Fruit fly (Drosophila melanogaster) whole organism, embryonic: Measurements from ENCODE around the gene pod1.

ENCODE experiments used
- Bteb2 ChIP-seq: fragments of 200-800 bp; sonication (Bioruptor generic); optimal IDR thresholded peaks from 2 replicates; lab custom pipeline; 2016; ENCODE audit warnings: missing biosample characterization, missing genetic modification characterization
- CG10147 ChIP-seq: fragments of 200-800 bp; sonication (Bioruptor generic); optimal IDR thresholded peaks from 2 replicates; lab custom pipeline; 2019; ENCODE audit warnings: missing biosample characterization, mild to moderate bottlenecking, missing genetic modification characterization, moderate library complexity
- CG10366 ChIP-seq: fragments of 200-800 bp; sonication (Bioruptor generic); IDR thresholded peaks from 2 replicates; pipeline ENCODE4 v1.3.6; 2022; ENCODE audit warnings: missing biosample characterization, missing genetic modification characterization
- CG10979 ChIP-seq: fragments of 200-800 bp; sonication (Bioruptor generic); optimal IDR thresholded peaks from 2 replicates; lab custom pipeline; 2018; ENCODE audit warnings: missing biosample characterization, mild to moderate bottlenecking, missing genetic modification characterization, moderate library complexity
- CG11085 ChIP-seq: fragments of 200-800 bp; sonication (Bioruptor generic); IDR thresholded peaks from 2 replicates; pipeline ENCODE4 v1.3.6; 2022; ENCODE audit warnings: missing biosample characterization, missing genetic modification characterization
- CG11093 ChIP-seq: fragments of 200-800 bp; sonication (Bioruptor generic); IDR thresholded peaks from 3 replicates; pipeline ENCODE4 v1.3.6; 2022; ENCODE audit warnings: missing biosample characterization, missing genetic modification characterization
- CG11398 ChIP-seq: fragments of 200-800 bp; sonication (Bioruptor generic); optimal IDR thresholded peaks from 2 replicates; lab custom pipeline; 2016; ENCODE audit warnings: missing biosample characterization, missing genetic modification characterization
- CG11456 ChIP-seq: fragments of 200-800 bp; sonication (Bioruptor generic); IDR thresholded peaks from 3 replicates; pipeline ENCODE4 v1.3.6; 2022; ENCODE audit warnings: missing biosample characterization, missing genetic modification characterization
- CG11560 ChIP-seq: fragments of 200-800 bp; sonication (Bioruptor generic); IDR thresholded peaks from 3 replicates; pipeline ENCODE4 v1.3.6; 2022; ENCODE audit warnings: missing biosample characterization, missing genetic modification characterization
- CG11695 ChIP-seq: fragments of 200-800 bp; sonication (Bioruptor generic); IDR thresholded peaks from 3 replicates; pipeline ENCODE4 v1.3.6; 2022; ENCODE audit warnings: missing biosample characterization, missing genetic modification characterization
- CG12236 ChIP-seq: fragments of 200-800 bp; sonication (Bioruptor generic); optimal IDR thresholded peaks from 2 replicates; lab custom pipeline; 2016; ENCODE audit warnings: missing biosample characterization, missing genetic modification characterization
- CG12769 ChIP-seq: fragments of 200-800 bp; sonication (Bioruptor generic); optimal IDR thresholded peaks from 2 replicates; lab custom pipeline; 2019; ENCODE audit warnings: missing biosample characterization, mild to moderate bottlenecking, missing genetic modification characterization, moderate library complexity
- CG13287 ChIP-seq: fragments of 200-800 bp; sonication (Bioruptor generic); IDR thresholded peaks from 2 replicates; pipeline ENCODE4 v1.3.6; 2022; ENCODE audit warnings: missing biosample characterization, missing genetic modification characterization; ENCODE audit not compliant: partially characterized antibody
- CG13894 ChIP-seq: fragments of 200-800 bp; sonication (Bioruptor generic); optimal IDR thresholded peaks from 3 replicates; lab custom pipeline; 2018; ENCODE audit warnings: missing biosample characterization, mild to moderate bottlenecking, missing genetic modification characterization, moderate library complexity
- CG17912 ChIP-seq: fragments of 200-800 bp; sonication (Bioruptor generic); optimal IDR thresholded peaks from 2 replicates; lab custom pipeline; 2018; ENCODE audit warnings: missing biosample characterization, mild to moderate bottlenecking, missing genetic modification characterization
- CG32772 ChIP-seq: fragments of 200-800 bp; sonication (Bioruptor generic); IDR thresholded peaks from 2 replicates; pipeline ENCODE4 v1.3.6; 2022; ENCODE audit warnings: missing biosample characterization, missing genetic modification characterization
- CG3995 ChIP-seq: fragments of 200-800 bp; sonication (Bioruptor generic); optimal IDR thresholded peaks from 3 replicates; lab custom pipeline; 2016; ENCODE audit warnings: missing biosample characterization, missing genetic modification characterization
- CG4360 ChIP-seq: fragments of 200-800 bp; sonication (Bioruptor generic); IDR thresholded peaks from 2 replicates; pipeline ENCODE4 v1.3.6; 2022; ENCODE audit warnings: missing biosample characterization, missing genetic modification characterization
- CG5953 ChIP-seq: fragments of 200-800 bp; sonication (Bioruptor generic); IDR thresholded peaks from 2 replicates; pipeline ENCODE4 v1.3.6; 2022; ENCODE audit warnings: missing biosample characterization, missing genetic modification characterization
- CG7839 ChIP-seq: fragments of 200-800 bp; sonication (Bioruptor generic); optimal IDR thresholded peaks from 3 replicates; lab custom pipeline; 2018; ENCODE audit warnings: missing biosample characterization, mild to moderate bottlenecking, missing genetic modification characterization, moderate library complexity
- CG7928 ChIP-seq: fragments of 200-800 bp; sonication (Bioruptor generic); optimal IDR thresholded peaks from 2 replicates; lab custom pipeline; 2017; ENCODE audit warnings: missing biosample characterization, mild to moderate bottlenecking, missing genetic modification characterization
- CG8765 ChIP-seq: fragments of 200-800 bp; sonication (Bioruptor generic); IDR thresholded peaks from 2 replicates; pipeline ENCODE4 v1.3.6; 2022; ENCODE audit warnings: missing biosample characterization, missing genetic modification characterization
- CG8944 ChIP-seq: fragments of 200-800 bp; sonication (Bioruptor generic); optimal IDR thresholded peaks from 3 replicates; lab custom pipeline; 2016; ENCODE audit warnings: missing biosample characterization, missing genetic modification characterization
- CG9876 ChIP-seq: fragments of 200-800 bp; sonication (Bioruptor generic); optimal IDR thresholded peaks from 2 replicates; lab custom pipeline; 2016; ENCODE audit warnings: missing biosample characterization, missing genetic modification characterization
- Dp ChIP-seq: fragments of 200-800 bp; sonication (Bioruptor generic); optimal IDR thresholded peaks from 2 replicates; lab custom pipeline; 2018; ENCODE audit warnings: missing biosample characterization, mild to moderate bottlenecking, missing genetic modification characterization, moderate library complexity
- E2f1 ChIP-seq: fragments of 200-800 bp; sonication (Bioruptor generic); IDR thresholded peaks from 2 replicates; pipeline ENCODE4 v1.3.6; 2022; ENCODE audit warnings: missing biosample characterization, missing genetic modification characterization
- ERR ChIP-seq: fragments of 200-800 bp; sonication (Bioruptor generic); optimal IDR thresholded peaks from 2 replicates; lab custom pipeline; 2016; ENCODE audit warnings: missing biosample characterization, missing genetic modification characterization
- Hsf ChIP-seq: fragments of 200-800 bp; sonication (Bioruptor generic); optimal IDR thresholded peaks from 3 replicates; lab custom pipeline; 2016; ENCODE audit warnings: missing biosample characterization, missing genetic modification characterization
- NC2α ChIP-seq: fragments of 200-800 bp; sonication (Bioruptor generic); optimal IDR thresholded peaks from 2 replicates; lab custom pipeline; 2016; ENCODE audit warnings: missing biosample characterization, missing genetic modification characterization
- Ptx1 ChIP-seq: fragments of 200-800 bp; sonication (Bioruptor generic); IDR thresholded peaks from 2 replicates; pipeline ENCODE4 v1.3.6; 2022; ENCODE audit warnings: missing biosample characterization, missing genetic modification characterization
- Rfx ChIP-seq: fragments of 200-800 bp; sonication (Bioruptor generic); IDR thresholded peaks from 2 replicates; pipeline ENCODE4 v1.3.6; 2022; ENCODE audit warnings: missing biosample characterization, missing genetic modification characterization
- Side ChIP-seq: fragments of 200-800 bp; sonication (Bioruptor generic); optimal IDR thresholded peaks from 2 replicates; lab custom pipeline; 2016; ENCODE audit warnings: missing biosample characterization, missing genetic modification characterization
- Vsx1 ChIP-seq: fragments of 200-800 bp; sonication (Bioruptor generic); optimal IDR thresholded peaks from 2 replicates; lab custom pipeline; 2017; ENCODE audit warnings: missing biosample characterization, mild to moderate bottlenecking, missing genetic modification characterization, missing genetic modification reagents
- en ChIP-seq: fragments of 200-800 bp; sonication (Bioruptor generic); optimal IDR thresholded peaks from 2 replicates; lab custom pipeline; 2016; ENCODE audit warnings: missing biosample characterization, missing genetic modification characterization
- eve ChIP-seq, 2 experiments: fragments of >200 bp; optimal IDR thresholded peaks; 2 replicates each; lab custom pipeline; 2017; ENCODE audit warnings: missing biosample characterization in 2 of 2, missing genetic modification characterization in 2 of 2
- fd64A ChIP-seq: fragments of 200-800 bp; sonication (Bioruptor generic); optimal IDR thresholded peaks from 3 replicates; lab custom pipeline; 2018; ENCODE audit warnings: missing biosample characterization, mild to moderate bottlenecking, missing genetic modification characterization
- fd96Cb ChIP-seq: fragments of 200-800 bp; sonication (Bioruptor generic); optimal IDR thresholded peaks from 2 replicates; lab custom pipeline; 2018; ENCODE audit warnings: missing biosample characterization, mild to moderate bottlenecking, missing genetic modification characterization, moderate library complexity
- grn ChIP-seq: fragments of 200-800 bp; sonication (Bioruptor generic); optimal IDR thresholded peaks from 3 replicates; lab custom pipeline; 2017; ENCODE audit warnings: missing biosample characterization, missing genetic modification characterization
- lbe ChIP-seq: fragments of 200-800 bp; sonication (Bioruptor generic); optimal IDR thresholded peaks from 2 replicates; lab custom pipeline; 2016; ENCODE audit warnings: missing biosample characterization, mild to moderate bottlenecking, missing genetic modification characterization
- lov ChIP-seq, 2 experiments: fragments of 200-800 bp in 1 of 2; fragments of >200 bp in 1 of 2; sonication (Bioruptor generic) in 1 of 2; IDR thresholded peaks in 1 of 2; optimal IDR thresholded peaks in 1 of 2; 2 replicates in 1 of 2; 3 replicates in 1 of 2; pipeline versions ENCODE4 v1.3.6 to Lab custom; 2017 to 2022; ENCODE audit warnings: missing biosample characterization in 1 of 2, missing genetic modification characterization in 1 of 2
- mam ChIP-seq: fragments of 200-800 bp; sonication (Bioruptor generic); optimal IDR thresholded peaks from 3 replicates; lab custom pipeline; 2016; ENCODE audit warnings: missing biosample characterization, missing genetic modification characterization
- pita ChIP-seq: fragments of 200-800 bp; sonication (Bioruptor generic); optimal IDR thresholded peaks from 2 replicates; lab custom pipeline; 2017; ENCODE audit warnings: missing biosample characterization, mild to moderate bottlenecking, missing genetic modification characterization
- ranshi ChIP-seq: fragments of 200-800 bp; sonication (Bioruptor generic); IDR thresholded peaks from 2 replicates; pipeline ENCODE4 v1.3.6; 2022; ENCODE audit warnings: missing biosample characterization, missing genetic modification characterization
- ro ChIP-seq: fragments of 200-800 bp; sonication (Bioruptor generic); IDR thresholded peaks from 2 replicates; pipeline ENCODE4 v1.3.6; 2022; ENCODE audit warnings: missing biosample characterization, missing genetic modification characterization
- schlank ChIP-seq: fragments of 200-800 bp; sonication (Bioruptor generic); optimal IDR thresholded peaks from 2 replicates; lab custom pipeline; 2018; ENCODE audit warnings: missing biosample characterization, mild to moderate bottlenecking, missing genetic modification characterization
- sim ChIP-seq: fragments of 200-800 bp; sonication (Bioruptor generic); IDR thresholded peaks from 2 replicates; pipeline ENCODE4 v1.3.6; 2022; ENCODE audit warnings: missing biosample characterization, missing genetic modification characterization
- sna ChIP-seq: fragments of 200-800 bp; sonication (Bioruptor generic); IDR thresholded peaks from 2 replicates; pipeline ENCODE4 v1.3.6; 2022; ENCODE audit warnings: missing biosample characterization, missing genetic modification characterization; ENCODE audit not compliant: partially characterized antibody
- so ChIP-seq: fragments of 200-800 bp; sonication (Bioruptor generic); IDR thresholded peaks from 3 replicates; pipeline ENCODE4 v1.3.6; 2022; ENCODE audit warnings: missing biosample characterization, missing genetic modification characterization
- tap ChIP-seq: fragments of 200-800 bp; optimal IDR thresholded peaks from 3 replicates; lab custom pipeline; 2019; ENCODE audit warnings: missing biosample characterization, mild to moderate bottlenecking, missing genetic modification characterization, moderate library complexity
- tin ChIP-seq: fragments of 200-800 bp; sonication (Bioruptor generic); optimal IDR thresholded peaks from 3 replicates; lab custom pipeline; 2016; ENCODE audit warnings: missing biosample characterization, missing genetic modification characterization
- ttk ChIP-seq: fragments of 200-800 bp; sonication (Bioruptor generic); IDR thresholded peaks from 2 replicates; pipeline ENCODE4 v2.1.2; 2022; ENCODE audit warnings: missing biosample characterization, missing genetic modification characterization

Gene pod1

DNA sequence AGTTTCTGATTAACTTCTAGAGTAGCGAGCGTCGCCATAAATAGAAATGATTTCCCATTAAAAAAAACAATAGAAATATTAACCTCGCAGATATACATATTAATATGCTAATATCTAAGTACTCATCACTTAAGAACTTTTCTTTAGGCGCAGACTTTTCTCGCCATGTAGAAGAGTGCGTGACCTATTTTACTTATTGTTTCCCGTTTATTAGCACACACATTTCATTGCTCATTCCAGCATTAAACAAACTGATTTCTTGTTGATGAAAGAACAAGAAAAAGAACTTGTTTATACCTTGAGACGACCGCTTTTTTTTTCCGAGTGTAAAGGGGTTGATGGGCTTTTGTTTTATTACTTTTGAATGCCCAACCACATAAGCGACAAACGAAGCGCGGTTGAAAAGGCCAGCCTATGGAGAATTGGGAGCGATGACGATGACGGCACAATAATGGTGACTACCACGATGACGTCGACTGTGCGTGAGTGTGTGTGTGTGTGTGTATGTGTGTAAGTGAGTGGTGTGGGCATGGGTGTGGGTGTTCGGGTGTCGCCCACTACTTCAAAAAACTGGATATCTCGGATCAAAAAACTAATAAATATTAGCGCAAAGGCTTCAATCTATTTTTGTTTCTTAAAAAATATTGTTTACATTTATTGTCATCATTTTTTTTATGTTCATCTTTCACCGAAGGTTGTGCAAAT, 7.3 kb upstream of the pod1 start (continued):
- TF ChIP-seq Ptx1 = 0 out of 2 replicates have a peak, but pooled peaks have one; percentile 33
- no peak for TF ChIP-seq E2f1 (GFP tag; lab: Robert Waterston, UW)
- TF ChIP-seq grn (GFP tag; lab: Kevin White, UChicago) = no peak
- TF ChIP-seq Vsx1 (GFP tag; lab: Kevin White, UChicago) = no peak
- TF ChIP-seq lbe (GFP tag; lab: Kevin White, UChicago) = no peak
- TF ChIP-seq CG7839 (tag; lab: Kevin White, UChicago) = peak; percentile 9
- TF ChIP-seq ranshi (GFP tag; lab: Robert Waterston, UW) = no peak
- no peak for TF ChIP-seq schlank (tag; lab: Kevin White, UChicago)
- TF ChIP-seq CG17912 (GFP tag; lab: Kevin White, UChicago) = no peak
- no peak for TF ChIP-seq ERR
- TF ChIP-seq en (GFP tag; lab: Kevin White, UChicago) = no peak
- no peak for TF ChIP-seq CG7928 (GFP tag; lab: Kevin White, UChicago)
- no peak for TF ChIP-seq Bteb2 (GFP tag; lab: Kevin White, UChicago)
- TF ChIP-seq CG11456 = peak; percentile 51; the same call in 1 of the 3 replicates
- TF ChIP-seq CG11695 = no peak
- peak; percentile 31 for TF ChIP-seq Rfx (GFP tag; lab: Robert Waterston, UW)
- no peak for TF ChIP-seq CG5953 (GFP tag; lab: Robert Waterston, UW)
- no peak for TF ChIP-seq CG8765 (GFP tag; lab: Robert Waterston, UW)
- no peak for TF ChIP-seq CG10366 (GFP tag; lab: Robert Waterston, UW)
- peak; percentile 5 for TF ChIP-seq CG8944 (GFP tag; lab: Kevin White, UChicago)
- peak; percentile 34 for TF ChIP-seq mam (GFP tag; lab: Kevin White, UChicago)
- TF ChIP-seq ro (GFP tag; lab: Robert Waterston, UW) = no peak
- no peak for TF ChIP-seq CG11093 (GFP tag; lab: Robert Waterston, UW)
- TF ChIP-seq CG13894 (tag; lab: Kevin White, UChicago) = no peak
- no peak for TF ChIP-seq lov (optimal IDR thresholded peaks at IDR 0.05; lab: Kevin White, UChicago)
- TF ChIP-seq lov (GFP tag; IDR thresholded peaks at IDR 0.05; lab: Robert Waterston, UW) = no peak
- no peak for TF ChIP-seq CG9876 (GFP tag; lab: Kevin White, UChicago)
- no peak for TF ChIP-seq so
- peak; percentile 46 for TF ChIP-seq CG12769
- TF ChIP-seq sna = no peak
- TF ChIP-seq CG12236 (GFP tag; lab: Kevin White, UChicago) = no peak
- TF ChIP-seq tin (GFP tag; lab: Kevin White, UChicago) = no peak
- peak in 1 of 2 experiments; percentile 56 for TF ChIP-seq eve (GFP tag; optimal IDR thresholded peaks at IDR 0.05; lab: Kevin White, UChicago)
- TF ChIP-seq CG32772 = no peak
- TF ChIP-seq Dp (GFP tag; lab: Kevin White, UChicago) = no peak
- no peak for TF ChIP-seq sim
- TF ChIP-seq CG11398 (GFP tag; lab: Kevin White, UChicago) = no peak
- no peak for TF ChIP-seq CG3995 (GFP tag; lab: Kevin White, UChicago)
- no peak for TF ChIP-seq tap (tag; lab: Kevin White, UChicago)
- TF ChIP-seq Hsf (GFP tag; lab: Kevin White, UChicago) = peak; percentile 12
- no peak for TF ChIP-seq CG11085 (GFP tag; lab: Robert Waterston, UW)
- peak; percentile 3 for TF ChIP-seq Side
- TF ChIP-seq CG4360 = no peak
- no peak for TF ChIP-seq pita (GFP tag; lab: Kevin White, UChicago)
- TF ChIP-seq CG11560 = no peak
- no peak for TF ChIP-seq ttk (GFP tag; lab: Robert Waterston, UW)
- TF ChIP-seq CG10147 (GFP tag; lab: Kevin White, UChicago) = no peak
- TF ChIP-seq fd96Cb (tag; lab: Kevin White, UChicago) = no peak
- no peak for TF ChIP-seq CG13287 (GFP tag; lab: Robert Waterston, UW)
- no peak for TF ChIP-seq NC2α (GFP tag; lab: Kevin White, UChicago)
- no peak for TF ChIP-seq CG10979 (tag; lab: Kevin White, UChicago)
- TF ChIP-seq fd64A (GFP tag; lab: Kevin White, UChicago) = no peak
